Fruit fly (Drosophila melanogaster) Kc167 (cell line): ENCODE results near the gene Glos.

Experiments
- Myc ChIP-seq: fragments of >200 bp; optimal IDR thresholded peaks from 2 replicates; lab custom pipeline; 2017; ENCODE audit warnings: missing external identifiers
- Sin3A ChIP-seq: fragments of >200 bp; optimal IDR thresholded peaks from 2 replicates; lab custom pipeline; 2018; ENCODE audit warnings: missing external identifiers

dm6 chrX:3930528-3931251 lies 5.6 kb upstream of the Glos start, which contains the start of gene CG42541:
- TF ChIP-seq Myc (lab: Kevin White, UChicago) = no peak
- TF ChIP-seq Sin3A (lab: Kevin White, UChicago) = no peak
